Worm (Caenorhabditis elegans): ENCODE data around the gene Y53G8AM.7.

ce11 chrIII:3222707-3223106 is 43.8 kb downstream of the Y53G8AM.7 start:
- TF ChIP-seq W03F9.2 (tag; optimal IDR thresholded peaks at IDR 0.05): no peak
- no peak for TF ChIP-seq him-1 (tag; optimal IDR thresholded peaks at IDR 0.05)
